Fruit fly (Drosophila melanogaster): ENCODE results near the gene CG7730.

CG7730 gene

DNA sequence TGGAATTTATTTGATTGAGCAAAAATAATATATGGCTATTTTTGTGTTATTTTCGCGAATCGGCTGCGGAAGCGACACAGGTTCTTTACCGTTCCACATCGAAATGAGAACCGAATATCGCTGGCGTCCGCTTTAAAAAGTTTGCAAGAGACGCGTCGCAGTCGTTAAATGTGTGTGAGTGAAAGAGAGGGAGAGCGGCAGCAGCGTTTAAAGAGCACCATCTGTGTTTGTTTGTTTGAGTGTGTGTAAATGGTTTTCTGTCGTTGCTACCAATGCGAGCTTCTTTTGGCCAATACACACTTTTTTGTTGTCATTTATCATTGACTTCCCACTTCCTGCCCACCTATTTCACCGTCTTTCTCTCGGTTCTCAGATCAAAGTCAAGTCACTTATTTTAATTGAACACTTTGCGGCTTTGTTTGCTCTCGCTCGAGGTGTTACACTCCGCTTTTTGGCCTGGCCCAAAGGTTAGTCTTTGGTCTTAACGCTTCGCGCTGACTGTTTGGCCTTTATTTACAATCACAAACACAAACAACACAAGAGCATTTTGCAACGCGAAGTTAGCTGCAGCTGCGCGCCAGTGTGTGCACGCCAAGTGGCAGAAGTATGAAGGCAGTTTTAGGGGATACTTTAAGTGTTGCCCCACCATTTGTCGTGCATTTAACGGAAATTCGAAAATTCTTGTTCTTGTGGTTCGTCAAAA is 15.1 kb upstream of the CG7730 start, which contains the start of gene CG3764 (continued):
- TF ChIP-seq seq (GFP tag; IDR thresholded peaks at IDR 0.05) (peak; percentile 85), dysf (GFP tag; IDR thresholded peaks at IDR 0.05) (peak; percentile 61; the same call in 2 of the 3 replicates), CG14860 (GFP tag; IDR thresholded peaks at IDR 0.05; ENCODE audit: partially characterized antibody) (no peak), Kr (GFP tag; optimal IDR thresholded peaks at IDR 0.05) (peak; percentile 36), CG33213 (GFP tag; optimal IDR thresholded peaks at IDR 0.05) (peak; percentile 92), CG11085 (GFP tag; IDR thresholded peaks at IDR 0.05) (peak; percentile 37; the same call in 1 of the 2 replicates), Nf-YA (GFP tag; IDR thresholded peaks at IDR 0.05) (0 out of 2 replicates have a peak, but pooled peaks have one; percentile 37), sens (GFP tag) (peak; percentile 94), grn (GFP tag; optimal IDR thresholded peaks at IDR 0.05) (peak; percentile 67), tin (GFP tag; optimal IDR thresholded peaks at IDR 0.05) (peak; percentile 51), btn (GFP tag; optimal IDR thresholded peaks at IDR 0.05) (peak; percentile 77), Myb (GFP tag; optimal IDR thresholded peaks at IDR 0.05) (peak; percentile 100), CG8290 (GFP tag; optimal IDR thresholded peaks at IDR 0.05) (peak; percentile 54), CG8290 (tag; optimal IDR thresholded peaks at IDR 0.05) (peak; percentile 83 to 94), CG6272 (GFP tag; IDR thresholded peaks at IDR 0.05) (peak; percentile 31; the same call in 1 of the 2 replicates), Dad (GFP tag; optimal IDR thresholded peaks at IDR 0.05) (peak; percentile 75), CG12659 (GFP tag; optimal IDR thresholded peaks at IDR 0.05) (peak; percentile 95), CG6683 (GFP tag; optimal IDR thresholded peaks at IDR 0.05) (peak; percentile 68), Xrp1 (GFP tag; IDR thresholded peaks at IDR 0.05) (peak; percentile 65), cg (GFP tag; optimal IDR thresholded peaks at IDR 0.05) (peak; percentile 94), Med (GFP tag) (peak; percentile 98), CG6765 (GFP tag; optimal IDR thresholded peaks at IDR 0.05) (peak; percentile 89), lmd (GFP tag; IDR thresholded peaks at IDR 0.05) (peak; percentile 45; the same call in 1 of the 2 replicates), CG7271 (tag; optimal IDR thresholded peaks at IDR 0.05) (peak; percentile 72), E2f2 (GFP tag; IDR thresholded peaks at IDR 0.05) (peak; percentile 84), CG18011 (GFP tag; optimal IDR thresholded peaks at IDR 0.05) (peak; percentile 46), oc (tag; optimal IDR thresholded peaks at IDR 0.05) (no peak), CG10209 (GFP tag; optimal IDR thresholded peaks at IDR 0.05) (peak; percentile 86), CG13775 (GFP tag; optimal IDR thresholded peaks at IDR 0.05) (peak; percentile 50), YL-1 (GFP tag; optimal IDR thresholded peaks at IDR 0.05) (peak; percentile 96), insv (GFP tag; optimal IDR thresholded peaks at IDR 0.05) (peak in 1 of 2 experiments; percentile 39), Hmx (GFP tag; optimal IDR thresholded peaks at IDR 0.05) (no peak), PHDP (tag; optimal IDR thresholded peaks at IDR 0.05) (peak; percentile 62), Ptx1 (GFP tag; IDR thresholded peaks at IDR 0.05) (peak; percentile 52; the same call in 1 of the 2 replicates), CG15269 (tag; optimal IDR thresholded peaks at IDR 0.05) (peak; percentile 73), CG4328 (GFP tag; optimal IDR thresholded peaks at IDR 0.05) (peak; percentile 90), CG7745 (tag; optimal IDR thresholded peaks at IDR 0.05) (peak; percentile 24), gce (GFP tag; IDR thresholded peaks at IDR 0.05) (peak; percentile 60; the same call in 1 of the 3 replicates), Jarid2 (GFP tag; optimal IDR thresholded peaks at IDR 0.05) (peak; percentile 56), crol (GFP tag; IDR thresholded peaks at IDR 0.05) (no peak), MESR4 (GFP tag; optimal IDR thresholded peaks at IDR 0.05) (peak; percentile 77), slbo (GFP tag; IDR thresholded peaks at IDR 0.05) (peak; percentile 60), Bdp1 (GFP tag; optimal IDR thresholded peaks at IDR 0.05) (peak; percentile 65), CG8281 (tag; optimal IDR thresholded peaks at IDR 0.05) (peak; percentile 60), Sry-δ (GFP tag; optimal IDR thresholded peaks at IDR 0.05) (peak; percentile 64), Antp (GFP tag; optimal IDR thresholded peaks at IDR 0.05) (peak; percentile 63), Bteb2 (GFP tag; optimal IDR thresholded peaks at IDR 0.05) (peak; percentile 32), CG4360 (GFP tag; IDR thresholded peaks at IDR 0.05) (peak; percentile 46), dmrt99B (tag; optimal IDR thresholded peaks at IDR 0.05) (peak; percentile 68), slp2 (GFP tag; optimal IDR thresholded peaks at IDR 0.05) (peak; percentile 59)
